Fruit fly (Drosophila melanogaster): Measurements from ENCODE around the gene RPA2.

DNA sequence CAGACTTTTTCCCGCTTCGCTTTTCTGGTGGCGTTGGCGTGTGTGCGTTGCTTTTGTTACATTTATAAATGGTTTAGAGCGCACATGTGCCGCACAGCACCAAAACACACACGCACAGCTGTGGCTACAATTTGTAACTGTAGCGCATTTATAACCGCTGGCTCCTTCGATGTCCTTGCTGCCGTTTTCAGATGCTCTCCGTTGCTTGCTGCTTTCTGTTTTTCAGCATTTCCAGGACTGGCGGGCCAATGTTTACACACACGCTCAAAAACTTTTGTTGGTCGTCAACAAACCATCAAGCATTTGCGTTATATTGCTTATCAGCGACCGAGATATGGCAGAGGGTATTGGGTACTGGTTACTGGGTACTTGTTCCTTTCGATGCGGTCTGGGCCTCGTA lies 42.8 kb upstream of the RPA2 start:
- TF ChIP-seq kay (GFP tag; ENCODE audit: borderline replicate concordance) (no peak), CG1620 (GFP tag; optimal IDR thresholded peaks at IDR 0.05) (no peak)
